Worm (Caenorhabditis elegans) whole organism, dauer: ENCODE data around the gene C35D10.3.

Source experiments
- unc-62 ChIP-seq: sonication (generic microtip); optimal IDR thresholded peaks from 2 replicates; lab custom pipeline; 2017; ENCODE audit warnings: missing biosample characterization, missing genetic modification reagents, missing genetic modification characterization

The C35D10.3 gene

DNA sequence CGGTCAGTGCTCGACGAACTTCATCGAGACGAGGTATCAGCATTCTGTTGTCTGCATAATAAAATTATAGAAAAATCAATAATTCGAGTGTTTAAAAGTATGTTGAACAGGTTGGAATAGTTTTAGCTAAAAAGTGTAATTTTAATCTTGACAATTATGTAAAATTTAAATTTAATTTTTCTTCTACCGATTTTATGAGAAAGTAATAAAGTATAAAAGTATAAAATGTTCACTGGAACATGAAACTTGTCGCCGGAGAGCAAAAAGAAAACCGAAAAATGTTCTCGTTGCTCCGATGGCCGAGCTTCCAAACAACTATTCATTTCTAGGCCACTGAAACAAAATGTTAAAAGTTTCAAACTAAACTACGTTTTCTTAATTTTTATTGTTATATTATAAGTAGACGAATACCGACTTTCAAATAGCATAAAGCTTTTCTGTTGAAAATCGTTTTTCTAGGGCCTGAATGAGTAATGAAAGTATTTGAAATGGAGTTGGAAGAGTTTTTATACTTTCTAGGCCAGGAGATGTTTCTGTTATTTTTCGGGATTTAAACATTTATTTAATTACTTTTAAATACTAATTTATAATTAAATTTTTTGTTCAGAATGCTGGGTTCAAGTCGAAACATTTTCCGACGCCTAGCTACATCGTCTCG, 6.8 kb upstream of the C35D10.3 start, which contains the start of the genes C35D10.10 and C35D10.5:
Gene C35D10.10, minus strand, starts transcription at position 51 of the 658 bp plus-strand sequence.
Gene C35D10.5, plus strand, starts transcription at position 608 of the 658 bp plus-strand sequence.
- TF ChIP-seq unc-62 (GFP tag; lab: Kevin White, UChicago): no peak

DNA sequence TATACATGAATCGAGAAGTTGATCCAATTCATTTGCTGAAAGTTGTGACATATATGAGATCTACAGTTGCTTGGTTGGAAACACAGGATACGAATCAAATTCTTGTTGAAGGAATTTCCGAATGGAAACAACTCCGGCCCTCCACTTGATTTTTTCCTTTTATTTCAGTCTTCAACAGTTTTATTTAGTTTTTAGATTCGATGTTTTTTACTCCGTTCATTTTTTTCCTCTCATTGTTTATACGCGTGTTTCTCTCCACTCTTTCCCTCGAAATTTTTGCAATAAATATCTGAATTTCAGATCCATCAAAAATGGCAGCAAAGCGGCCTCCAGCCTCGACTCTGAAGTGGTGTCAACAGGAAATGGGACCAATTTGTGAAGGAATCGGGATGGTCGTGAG, 5.6 kb upstream of the C35D10.3 start, which contains the start of gene coq-8:
Gene coq-8, plus strand, starts transcription at position 301 of the 400 bp plus-strand sequence.
- TF ChIP-seq unc-62 (GFP tag; lab: Kevin White, UChicago): no peak

DNA sequence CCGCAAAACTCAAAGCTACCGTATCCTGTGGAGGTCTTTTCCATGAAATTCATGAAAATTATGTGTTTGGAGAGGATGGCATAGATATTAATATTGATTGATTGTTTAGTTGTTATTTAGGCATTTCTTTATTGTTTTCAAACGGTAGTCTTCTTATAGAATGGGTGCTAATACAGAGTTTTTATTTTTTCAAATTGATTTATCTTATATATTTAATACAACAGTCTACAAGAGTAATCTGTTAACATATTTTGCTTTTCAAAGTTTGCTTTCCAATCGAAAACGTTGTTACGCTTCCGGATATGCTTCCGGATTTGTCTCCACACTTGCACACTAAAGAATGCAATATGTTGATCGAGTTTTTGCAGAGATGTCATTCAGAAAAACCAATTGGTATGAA, 2.0 kb upstream of the C35D10.3 start, which contains the start of gene C35D10.17:
Gene C35D10.17, plus strand, starts transcription at position 301 of the 400 bp plus-strand sequence.
- TF ChIP-seq unc-62 (GFP tag; lab: Kevin White, UChicago): no peak

DNA sequence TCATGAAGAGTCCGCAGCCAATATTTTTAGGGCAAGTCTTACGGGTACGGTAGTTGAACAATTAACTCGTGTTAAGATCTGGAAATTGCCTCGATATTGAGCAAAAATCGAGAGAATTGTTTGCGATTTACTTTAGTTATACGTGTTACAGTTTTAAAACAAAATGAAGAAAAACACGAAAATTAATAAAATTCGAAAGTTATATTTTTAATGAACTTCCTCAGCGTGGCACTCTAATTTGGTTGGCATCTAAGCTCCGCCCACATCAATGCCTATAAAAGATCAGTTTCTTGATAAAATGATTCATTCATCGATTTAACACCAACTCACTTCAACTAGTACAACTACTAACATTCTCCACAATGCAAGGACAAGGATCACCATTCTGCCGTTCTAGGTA, 1.8 kb downstream of the C35D10.3 start, which contains the start of gene gipc-1:
Gene gipc-1, plus strand, starts transcription at position 301 of the 400 bp plus-strand sequence.
- no peak for TF ChIP-seq unc-62 (GFP tag; lab: Kevin White, UChicago)

DNA sequence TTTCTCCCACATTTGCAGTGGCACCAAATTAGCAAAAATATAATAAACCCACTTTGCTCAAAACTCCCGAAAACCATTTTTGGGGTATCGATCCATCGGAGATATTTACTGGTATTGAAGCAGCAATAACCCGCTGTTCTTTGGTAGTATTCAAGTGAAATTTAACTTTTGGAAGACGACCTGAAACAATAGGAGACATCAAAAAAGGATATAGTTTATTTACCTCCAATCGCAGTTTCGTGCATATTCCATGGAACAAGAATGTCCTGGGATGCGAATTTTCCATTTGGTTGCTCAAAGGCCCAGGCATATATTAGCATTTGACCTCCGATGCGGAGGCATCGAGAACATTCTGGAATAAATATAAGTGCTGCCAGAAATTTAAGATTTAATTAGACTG, 4.7 kb downstream of the C35D10.3 start:
- no peak for TF ChIP-seq unc-62 (GFP tag; lab: Kevin White, UChicago)

DNA sequence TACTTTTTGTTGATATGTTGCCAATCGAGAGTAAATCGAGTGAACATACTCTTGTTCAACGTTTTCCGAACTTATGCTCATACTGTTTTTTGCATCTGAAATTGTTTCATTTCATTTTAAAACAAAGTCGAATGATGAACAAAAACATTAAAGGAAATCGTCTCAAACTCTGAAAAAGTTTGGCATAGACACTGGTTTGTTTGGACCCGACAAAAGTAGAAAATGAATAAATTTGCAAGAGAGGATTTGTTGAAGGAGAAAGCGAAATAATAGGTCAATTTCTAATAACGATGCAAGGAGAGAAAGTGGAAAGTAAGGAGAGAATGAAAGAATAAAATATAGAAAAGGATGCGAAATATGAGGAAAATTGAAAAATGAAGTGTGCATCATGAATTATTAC, 6.0 kb downstream of the C35D10.3 start, which contains the start of gene C35D10.12:
Gene C35D10.12, minus strand, starts transcription at position 101 of the 400 bp plus-strand sequence.
- no peak for TF ChIP-seq unc-62 (GFP tag; lab: Kevin White, UChicago)

DNA sequence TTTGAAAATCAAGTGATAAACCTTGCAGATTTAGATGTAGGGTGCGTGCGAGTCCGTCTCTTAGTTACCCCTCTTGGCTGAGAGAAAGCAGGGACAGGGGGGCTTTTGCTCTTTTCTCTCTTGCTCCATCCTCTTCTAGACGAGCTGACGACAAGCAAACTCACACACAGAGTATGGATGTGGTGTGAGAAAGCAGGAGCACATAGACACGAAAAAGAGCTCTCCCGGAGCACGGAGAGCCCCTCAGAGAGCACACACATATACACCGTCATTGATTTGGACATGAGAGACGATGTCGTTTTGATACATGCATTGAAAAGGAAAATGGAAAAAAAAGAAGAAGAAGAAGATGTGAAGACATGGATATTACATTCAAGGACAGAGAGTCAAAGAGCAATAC, 6.9 kb downstream of the C35D10.3 start:
- TF ChIP-seq unc-62 (GFP tag; lab: Kevin White, UChicago): no peak

DNA sequence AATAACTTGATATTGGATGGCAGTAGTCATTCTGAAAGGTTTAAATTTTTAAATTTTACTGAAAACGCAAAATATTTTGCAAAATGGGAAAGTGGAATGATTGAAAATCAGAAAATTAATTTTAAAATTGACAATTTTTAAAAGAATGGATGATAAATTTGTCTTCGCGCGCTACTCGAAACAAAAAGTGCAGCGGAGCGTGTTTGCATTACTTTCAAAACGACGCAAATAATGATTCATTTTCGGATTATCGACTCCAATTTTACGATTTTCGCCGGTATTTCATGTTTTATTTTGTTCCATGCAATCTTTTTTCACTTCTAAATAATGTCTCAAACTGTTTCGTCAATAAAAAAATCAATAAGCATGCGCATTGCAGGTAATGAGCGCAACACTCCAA, 9.6 kb downstream of the C35D10.3 start, which contains the start of the genes tost-1 and arx-6:
Gene tost-1, minus strand, starts transcription at position 31 of the 400 bp plus-strand sequence.
Gene arx-6, plus strand, starts transcription at position 378 of the 400 bp plus-strand sequence.
- TF ChIP-seq unc-62 (GFP tag; lab: Kevin White, UChicago): no peak

DNA sequence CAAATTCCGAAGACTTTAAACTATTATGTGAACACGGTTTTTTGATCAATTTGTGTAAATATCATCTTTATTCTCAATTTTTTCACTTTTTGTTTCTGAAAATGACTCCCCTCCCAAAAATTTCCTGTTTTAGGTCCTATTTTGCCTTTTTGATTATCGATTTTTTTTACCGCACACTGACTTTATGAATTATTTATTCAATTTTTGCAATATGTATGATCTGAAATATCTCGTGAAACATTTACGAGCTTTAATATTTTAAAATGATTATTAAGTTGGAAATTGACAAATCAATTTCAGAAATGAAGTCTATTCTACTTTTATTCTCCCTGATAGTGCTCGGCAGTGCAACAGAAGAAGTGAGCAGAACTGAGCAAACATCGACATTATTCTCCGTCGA, 10.7 kb downstream of the C35D10.3 start, which contains the start of gene C35D10.1:
Gene C35D10.1, plus strand, starts transcription at position 301 of the 400 bp plus-strand sequence.
- no peak for TF ChIP-seq unc-62 (GFP tag; lab: Kevin White, UChicago)

DNA sequence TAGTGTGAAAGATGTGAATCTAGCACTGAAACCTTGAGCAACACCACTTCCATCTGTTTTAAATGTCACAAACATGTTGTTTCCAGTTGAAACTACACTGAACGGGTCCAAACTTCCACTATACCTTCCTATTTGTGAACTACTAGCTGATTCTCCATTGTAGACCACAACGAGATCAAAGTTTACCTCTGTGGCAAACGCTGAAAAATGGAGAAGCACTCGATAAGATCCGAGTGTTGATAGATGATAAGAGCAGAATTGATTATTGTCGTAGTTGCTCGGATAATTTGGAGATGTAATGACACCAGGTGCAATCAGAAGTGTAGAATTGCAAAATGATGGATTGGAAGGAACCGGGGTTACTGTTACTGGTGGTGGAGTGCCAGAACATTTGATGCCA, 13.2 kb downstream of the C35D10.3 start:
- TF ChIP-seq unc-62 (GFP tag; lab: Kevin White, UChicago): no peak

DNA sequence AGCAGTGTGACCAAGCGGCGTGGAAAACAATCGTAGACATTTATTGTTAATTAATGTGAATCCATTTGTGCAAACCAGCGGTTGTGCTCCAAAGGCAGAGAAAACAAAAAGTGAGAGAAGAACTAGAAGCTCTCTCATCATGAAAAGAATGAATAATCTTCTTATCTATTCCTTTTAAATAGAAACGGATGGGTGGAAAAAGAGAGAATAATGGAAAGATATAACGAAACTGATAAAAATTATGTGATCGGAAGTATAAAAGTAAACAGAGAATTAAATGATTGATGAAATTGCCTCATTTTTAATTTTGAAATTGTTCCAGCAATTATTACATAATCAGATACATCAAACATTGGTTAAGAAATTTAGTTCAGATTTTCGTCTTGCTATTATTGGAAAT, 14.7 kb downstream of the C35D10.3 start, which contains the start of gene clec-5:
Gene clec-5, minus strand, starts transcription at position 178 of the 400 bp plus-strand sequence.
- no peak for TF ChIP-seq unc-62 (GFP tag; lab: Kevin White, UChicago)

DNA sequence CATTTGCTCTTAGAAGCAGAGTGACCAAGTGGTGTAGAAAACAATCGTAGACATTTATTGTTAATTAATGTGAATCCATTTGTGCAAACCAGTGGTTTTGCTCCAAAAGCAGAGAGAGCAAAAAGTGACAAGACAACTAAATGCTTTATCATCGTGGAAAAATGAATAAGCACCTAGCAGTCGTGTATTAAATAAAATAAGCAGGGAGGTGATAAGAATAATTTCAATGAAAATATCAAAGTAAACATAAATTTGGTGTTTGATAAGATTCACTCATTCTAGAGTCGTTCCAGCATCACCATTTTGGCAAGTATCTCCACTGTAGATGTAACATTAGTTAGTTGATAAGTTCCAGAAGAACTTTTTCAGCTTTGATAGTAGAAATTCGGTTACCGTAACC, 18.6 kb downstream of the C35D10.3 start, which contains the start of gene clec-6:
Gene clec-6, minus strand, starts transcription at position 154 of the 400 bp plus-strand sequence.
- TF ChIP-seq unc-62 (GFP tag; lab: Kevin White, UChicago): no peak

DNA sequence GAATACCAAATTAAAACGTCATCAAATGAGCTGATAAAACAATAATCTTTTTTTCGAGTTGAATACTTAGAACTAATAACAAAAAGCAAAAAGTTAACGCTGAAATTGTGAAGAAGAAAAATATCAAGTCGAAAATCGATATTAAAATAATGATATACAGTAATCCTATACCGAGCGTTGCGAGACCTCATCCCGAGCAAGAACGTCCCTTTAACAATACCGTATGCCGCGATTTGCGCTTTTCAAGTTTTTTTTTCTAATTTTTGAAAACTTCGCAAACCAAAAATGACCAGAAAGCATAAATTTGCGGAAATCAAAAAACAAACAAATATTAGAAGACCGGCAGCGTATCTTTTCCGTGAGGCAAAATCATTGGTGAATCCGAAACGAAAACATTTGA, 22.3 kb downstream of the C35D10.3 start, which contains the start of gene F26F4.5:
Gene F26F4.5, minus strand, starts transcription at position 256 of the 400 bp plus-strand sequence.
- TF ChIP-seq unc-62 (GFP tag; lab: Kevin White, UChicago): no peak

DNA sequence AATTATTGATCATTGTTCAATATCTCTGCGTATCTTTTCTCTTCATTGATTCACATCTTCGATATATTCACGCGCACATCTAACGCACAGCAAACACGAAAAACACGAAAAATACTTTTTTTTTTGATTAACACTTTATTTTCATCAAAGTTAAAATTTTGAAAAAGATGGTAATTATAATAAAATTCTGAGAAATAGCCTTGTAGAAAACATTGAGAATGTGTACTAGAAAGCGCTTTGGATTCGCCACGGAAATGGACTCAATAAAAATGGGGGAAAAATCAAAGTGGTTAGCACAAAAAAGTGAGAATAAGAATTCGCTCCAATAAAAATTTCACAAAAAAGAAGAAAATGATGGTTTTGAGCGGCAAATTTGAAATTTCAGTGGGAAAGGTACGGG, 24.8 kb downstream of the C35D10.3 start, which contains the start of gene F26F4.6:
Gene F26F4.6, minus strand, starts transcription at position 101 of the 400 bp plus-strand sequence.
- TF ChIP-seq unc-62 (GFP tag; lab: Kevin White, UChicago): no peak

DNA sequence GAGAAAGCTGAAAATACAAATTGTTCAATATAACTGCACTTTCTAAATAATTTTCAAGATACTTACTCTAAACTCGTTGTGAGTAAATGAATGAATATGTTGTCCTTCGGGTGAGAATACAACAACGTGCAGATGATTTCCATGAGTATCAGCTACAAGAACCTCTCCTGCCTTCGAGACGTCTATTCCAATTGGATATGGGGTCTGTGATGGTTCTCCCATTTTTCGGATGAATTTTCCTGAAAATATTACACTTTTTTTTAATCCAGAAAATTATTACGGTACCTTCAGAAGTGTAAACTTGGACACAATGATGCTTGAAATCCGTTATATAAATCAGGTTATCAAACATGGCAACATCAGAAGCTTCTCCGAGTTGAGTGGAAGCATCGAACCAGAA, 26.6 kb downstream of the C35D10.3 start:
- TF ChIP-seq unc-62 (GFP tag; lab: Kevin White, UChicago): no peak

DNA sequence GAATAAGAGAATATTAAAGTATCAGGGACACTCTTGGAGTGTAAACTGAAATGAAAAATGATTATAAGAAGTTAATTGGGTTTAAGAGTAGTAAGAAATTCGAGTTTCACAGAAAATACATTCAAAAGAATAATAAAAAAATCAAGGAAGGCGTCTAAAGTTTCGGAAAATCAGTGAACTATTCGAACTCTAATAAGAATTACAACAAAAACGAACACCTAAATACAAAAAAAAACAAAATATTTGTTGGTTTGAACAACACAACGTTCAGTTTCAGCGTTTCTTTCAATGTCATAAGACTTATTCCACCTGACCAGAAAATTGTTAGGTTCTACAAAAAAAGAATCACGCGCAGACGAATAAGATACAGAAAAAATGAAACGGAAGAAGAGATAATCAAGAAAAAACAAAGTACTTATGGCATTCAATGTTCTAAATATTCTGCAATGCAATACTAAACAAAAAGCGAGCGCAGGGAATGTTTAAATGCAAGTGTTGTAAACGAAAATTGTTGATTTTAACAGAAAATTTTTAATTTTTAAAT, 30.4 kb downstream of the C35D10.3 start, which contains the start of gene nhl-2:
Gene nhl-2, minus strand, starts transcription at position 51 of the 544 bp plus-strand sequence.
- TF ChIP-seq unc-62 (GFP tag; lab: Kevin White, UChicago): no peak
